Fruit fly (Drosophila melanogaster) whole organism, embryonic: Measurements from ENCODE around the gene teq.

ENCODE experiments used
- CG13894 ChIP-seq: fragments of 200-800 bp; sonication (Bioruptor generic); optimal IDR thresholded peaks from 3 replicates; lab custom pipeline; 2018; ENCODE audit warnings: missing biosample characterization, mild to moderate bottlenecking, missing genetic modification characterization, moderate library complexity
- CG6854 ChIP-seq: fragments of 200-800 bp; sonication (Bioruptor generic); optimal IDR thresholded peaks from 3 replicates; lab custom pipeline; 2017; ENCODE audit warnings: missing biosample characterization, mild to moderate bottlenecking, missing genetic modification characterization
- CG7786 ChIP-seq: fragments of 200-800 bp; sonication (Bioruptor generic); optimal IDR thresholded peaks from 2 replicates; lab custom pipeline; 2016; ENCODE audit warnings: missing biosample characterization, missing genetic modification characterization
- NC2α ChIP-seq: fragments of 200-800 bp; sonication (Bioruptor generic); optimal IDR thresholded peaks from 2 replicates; lab custom pipeline; 2016; ENCODE audit warnings: missing biosample characterization, missing genetic modification characterization
- jing ChIP-seq: fragments of 200-800 bp; sonication (Bioruptor generic); optimal IDR thresholded peaks from 2 replicates; lab custom pipeline; 2018; ENCODE audit warnings: missing biosample characterization, mild to moderate bottlenecking, missing genetic modification characterization

- no peak for TF ChIP-seq jing (GFP tag; lab: Kevin White, UChicago)
- TF ChIP-seq CG7786 (GFP tag; lab: Kevin White, UChicago) = no peak
- no peak for TF ChIP-seq NC2α (GFP tag; lab: Kevin White, UChicago)
- TF ChIP-seq CG6854 (GFP tag; lab: Kevin White, UChicago) = no peak
- TF ChIP-seq CG13894 (tag; lab: Kevin White, UChicago) = no peak
Measured at dm6 chr3L:9063607-9064006, 10.8 kb upstream of the teq start.
